Worm (Caenorhabditis elegans) whole organism, L2 larva: ENCODE data around the gene phyh-1.

Source experiments
- nhr-6 ChIP-seq: fragments of 150-350 bp; optimal IDR thresholded peaks from 2 replicates; lab custom pipeline; 2014; ENCODE audit warnings: missing biosample characterization, missing genetic modification characterization
- unc-62 ChIP-seq: fragments of 150-350 bp; optimal IDR thresholded peaks from 2 replicates; lab custom pipeline; 2014; ENCODE audit warnings: missing biosample characterization, missing genetic modification reagents, missing genetic modification characterization
- ztf-4 ChIP-seq: fragments of 150-350 bp; optimal IDR thresholded peaks from 2 replicates; lab custom pipeline; 2014; ENCODE audit warnings: missing biosample characterization, missing genetic modification characterization

- no peak for TF ChIP-seq ztf-4 (tag; lab: Kevin White, UChicago)
- no peak for TF ChIP-seq unc-62 (GFP tag; lab: Kevin White, UChicago)
- TF ChIP-seq nhr-6 (tag; lab: Kevin White, UChicago), result no peak
Measured at ce11 chrIV:17223474-17223873, 35.7 kb downstream of the phyh-1 start, which contains the start of gene Y116A8B.4.
